Fruit fly (Drosophila melanogaster) whole organism, embryonic: ENCODE measurements around the gene CG13690.

Experiments
- Atf6 ChIP-seq: fragments of 200-800 bp; sonication (Bioruptor generic); IDR thresholded peaks from 2 replicates; pipeline ENCODE4 v1.3.6; 2022; ENCODE audit warnings: missing biosample characterization, missing genetic modification characterization
- B-H1 ChIP-seq: fragments of 200-800 bp; sonication (Bioruptor generic); IDR thresholded peaks from 3 replicates; pipeline ENCODE4 v1.3.6; 2022; ENCODE audit warnings: missing biosample characterization, missing genetic modification characterization
- B-H2 ChIP-seq: fragments of 200-800 bp; sonication (Bioruptor generic); optimal IDR thresholded peaks from 2 replicates; lab custom pipeline; 2018; ENCODE audit warnings: missing biosample characterization, mild to moderate bottlenecking, missing genetic modification characterization
- Bgb ChIP-seq: fragments of 200-800 bp; sonication (Bioruptor generic); IDR thresholded peaks from 2 replicates; pipeline ENCODE4 v1.3.6; 2022; ENCODE audit warnings: missing biosample characterization, missing genetic modification characterization; ENCODE audit not compliant: partially characterized antibody
- CG10147 ChIP-seq: fragments of 200-800 bp; sonication (Bioruptor generic); optimal IDR thresholded peaks from 2 replicates; lab custom pipeline; 2019; ENCODE audit warnings: missing biosample characterization, mild to moderate bottlenecking, missing genetic modification characterization, moderate library complexity
- CG10267 ChIP-seq: fragments of 200-800 bp; sonication (Bioruptor generic); optimal IDR thresholded peaks from 2 replicates; lab custom pipeline; 2018; ENCODE audit warnings: missing biosample characterization, mild to moderate bottlenecking, missing genetic modification characterization, moderate library complexity
- CG11560 ChIP-seq: fragments of 200-800 bp; sonication (Bioruptor generic); IDR thresholded peaks from 3 replicates; pipeline ENCODE4 v1.3.6; 2022; ENCODE audit warnings: missing biosample characterization, missing genetic modification characterization
- CG12071 ChIP-seq: fragments of 200-800 bp; sonication (Bioruptor generic); optimal IDR thresholded peaks from 3 replicates; lab custom pipeline; 2018; ENCODE audit warnings: missing biosample characterization, mild to moderate bottlenecking, missing genetic modification characterization
- CG12659 ChIP-seq: fragments of 200-800 bp; sonication (Bioruptor generic); optimal IDR thresholded peaks from 3 replicates; lab custom pipeline; 2017; ENCODE audit warnings: mild to moderate bottlenecking, missing biosample characterization, missing genetic modification reagents, missing genetic modification characterization
- CG12942 ChIP-seq: fragments of 200-800 bp; sonication (Bioruptor generic); optimal IDR thresholded peaks from 3 replicates; lab custom pipeline; 2016; ENCODE audit warnings: missing biosample characterization, missing genetic modification characterization
- CG13296 ChIP-seq: fragments of 200-800 bp; sonication (Bioruptor generic); optimal IDR thresholded peaks from 3 replicates; lab custom pipeline; 2018; ENCODE audit warnings: missing biosample characterization, mild to moderate bottlenecking, missing genetic modification characterization
- CG16863 ChIP-seq: fragments of 200-800 bp; sonication (Bioruptor generic); optimal IDR thresholded peaks from 3 replicates; lab custom pipeline; 2016; ENCODE audit warnings: missing biosample characterization, missing genetic modification characterization
- CG18619 ChIP-seq: fragments of 200-800 bp; sonication (Bioruptor generic); optimal IDR thresholded peaks from 3 replicates; lab custom pipeline; 2017; ENCODE audit warnings: missing biosample characterization, mild to moderate bottlenecking, missing genetic modification characterization
- CG32532 ChIP-seq: fragments of 200-800 bp; sonication (Bioruptor generic); IDR thresholded peaks from 2 replicates; pipeline ENCODE4 v1.3.6; 2022; ENCODE audit warnings: missing biosample characterization, missing genetic modification characterization
- CG32772 ChIP-seq: fragments of 200-800 bp; sonication (Bioruptor generic); IDR thresholded peaks from 2 replicates; pipeline ENCODE4 v1.3.6; 2022; ENCODE audit warnings: missing biosample characterization, missing genetic modification characterization
- CG3281 ChIP-seq: fragments of 200-800 bp; sonication (Bioruptor generic); optimal IDR thresholded peaks from 3 replicates; lab custom pipeline; 2017; ENCODE audit warnings: missing biosample characterization, mild to moderate bottlenecking, missing genetic modification characterization
- CG43689 ChIP-seq: fragments of 200-800 bp; sonication (Bioruptor generic); IDR thresholded peaks from 2 replicates; pipeline ENCODE4 v1.3.6; 2022; ENCODE audit warnings: missing biosample characterization, missing genetic modification characterization
- CG4424 ChIP-seq: fragments of 200-800 bp; sonication (Bioruptor generic); optimal IDR thresholded peaks from 3 replicates; lab custom pipeline; 2016; ENCODE audit warnings: missing biosample characterization, missing genetic modification characterization
- CG5180 ChIP-seq: fragments of 200-800 bp; sonication (Bioruptor generic); optimal IDR thresholded peaks from 3 replicates; lab custom pipeline; 2017; ENCODE audit warnings: missing biosample characterization, missing genetic modification characterization, mild to moderate bottlenecking, moderate library complexity, missing genetic modification reagents
- CG6254 ChIP-seq: fragments of 200-800 bp; sonication (Bioruptor generic); optimal IDR thresholded peaks from 3 replicates; lab custom pipeline; 2017; ENCODE audit warnings: mild to moderate bottlenecking, missing biosample characterization, missing genetic modification reagents, missing genetic modification characterization
- CG7556 ChIP-seq: fragments of 200-800 bp; sonication (Bioruptor generic); optimal IDR thresholded peaks from 2 replicates; lab custom pipeline; 2017; ENCODE audit warnings: missing biosample characterization, mild to moderate bottlenecking, missing genetic modification characterization
- CG7987 ChIP-seq: fragments of 200-800 bp; sonication (Bioruptor generic); optimal IDR thresholded peaks from 2 replicates; lab custom pipeline; 2018; ENCODE audit warnings: missing biosample characterization, mild to moderate bottlenecking, missing genetic modification characterization, moderate library complexity
- CG8089 ChIP-seq: fragments of 200-800 bp; sonication (Bioruptor generic); optimal IDR thresholded peaks from 3 replicates; lab custom pipeline; 2016; ENCODE audit warnings: missing biosample characterization, missing genetic modification characterization
- CG8281 ChIP-seq: fragments of 200-800 bp; sonication (Bioruptor generic); optimal IDR thresholded peaks from 2 replicates; lab custom pipeline; 2018; ENCODE audit warnings: missing biosample characterization, mild to moderate bottlenecking, missing genetic modification characterization, moderate library complexity
- CG8478 ChIP-seq: fragments of >200 bp; optimal IDR thresholded peaks from 2 replicates; lab custom pipeline; 2018
- CrebB ChIP-seq: fragments of 200-800 bp; sonication (Bioruptor generic); optimal IDR thresholded peaks from 3 replicates; lab custom pipeline; 2018; ENCODE audit warnings: missing biosample characterization, mild to moderate bottlenecking, missing genetic modification characterization
- D19A ChIP-seq: fragments of 200-800 bp; optimal IDR thresholded peaks from 3 replicates; lab custom pipeline; 2019; ENCODE audit warnings: missing biosample characterization, mild to moderate bottlenecking, missing genetic modification characterization, moderate library complexity
- Dref ChIP-seq: fragments of 200-800 bp; sonication (Bioruptor generic); IDR thresholded peaks from 2 replicates; pipeline ENCODE4 v1.3.6; 2022; ENCODE audit warnings: missing biosample characterization, missing genetic modification characterization
- E2f2 ChIP-seq: fragments of 200-800 bp; sonication (Bioruptor generic); IDR thresholded peaks from 2 replicates; pipeline ENCODE4 v1.3.6; 2022; ENCODE audit warnings: missing biosample characterization, missing genetic modification characterization
- H2.0 ChIP-seq: fragments of 200-800 bp; sonication (Bioruptor generic); IDR thresholded peaks from 2 replicates; pipeline ENCODE4 v1.3.6; 2022; ENCODE audit warnings: missing biosample characterization, missing genetic modification characterization
- HLH3B ChIP-seq: fragments of 200-800 bp; sonication (Bioruptor generic); IDR thresholded peaks from 2 replicates; pipeline ENCODE4 v1.3.6; 2022; ENCODE audit warnings: missing biosample characterization, missing genetic modification characterization
- Hr39 ChIP-seq: fragments of >200 bp; optimal IDR thresholded peaks from 2 replicates; lab custom pipeline; 2017
- Rx ChIP-seq: fragments of 200-800 bp; sonication (Bioruptor generic); IDR thresholded peaks from 2 replicates; pipeline ENCODE4 v1.3.6; 2022; ENCODE audit warnings: missing biosample characterization, missing genetic modification characterization
- Side ChIP-seq: fragments of 200-800 bp; sonication (Bioruptor generic); optimal IDR thresholded peaks from 2 replicates; lab custom pipeline; 2016; ENCODE audit warnings: missing biosample characterization, missing genetic modification characterization
- YL-1 ChIP-seq: fragments of 200-800 bp; sonication (Bioruptor generic); optimal IDR thresholded peaks from 3 replicates; lab custom pipeline; 2017; ENCODE audit warnings: missing biosample characterization, mild to moderate bottlenecking, missing genetic modification characterization
- ab ChIP-seq: fragments of 200-800 bp; sonication (Bioruptor generic); optimal IDR thresholded peaks from 2 replicates; lab custom pipeline; 2016; ENCODE audit warnings: missing biosample characterization, missing genetic modification characterization
- abd-A ChIP-seq: fragments of 200-800 bp; sonication (Bioruptor generic); optimal IDR thresholded peaks from 3 replicates; lab custom pipeline; 2019; ENCODE audit warnings: missing biosample characterization, mild to moderate bottlenecking, missing genetic modification characterization, moderate library complexity
- cas ChIP-seq: fragments of 200-800 bp; sonication (Bioruptor generic); IDR thresholded peaks from 2 replicates; pipeline ENCODE4 v1.3.6; 2022; ENCODE audit warnings: missing biosample characterization, missing genetic modification characterization
- chm ChIP-seq: fragments of 200-800 bp; sonication (Bioruptor generic); IDR thresholded peaks from 2 replicates; pipeline ENCODE4 v1.3.6; 2022; ENCODE audit warnings: missing biosample characterization, missing genetic modification characterization
- corto ChIP-seq: fragments of 200-800 bp; sonication (Bioruptor generic); optimal IDR thresholded peaks from 2 replicates; lab custom pipeline; 2016; ENCODE audit warnings: missing biosample characterization, mild to moderate bottlenecking, missing genetic modification characterization, moderate library complexity
- crc ChIP-seq: fragments of 200-800 bp; sonication (Bioruptor generic); optimal IDR thresholded peaks from 2 replicates; lab custom pipeline; 2016; ENCODE audit warnings: missing biosample characterization, missing genetic modification characterization
- kah ChIP-seq: fragments of 200-800 bp; sonication (Bioruptor generic); optimal IDR thresholded peaks from 2 replicates; lab custom pipeline; 2018; ENCODE audit warnings: missing biosample characterization, mild to moderate bottlenecking, missing genetic modification characterization
- nerfin-1 ChIP-seq: fragments of 200-800 bp; sonication (Bioruptor generic); optimal IDR thresholded peaks from 3 replicates; lab custom pipeline; 2019; ENCODE audit warnings: missing biosample characterization, mild to moderate bottlenecking, missing genetic modification characterization, moderate library complexity
- otp ChIP-seq: fragments of 200-800 bp; sonication (Bioruptor generic); IDR thresholded peaks from 3 replicates; pipeline ENCODE4, ENCODE4 v1.3.6; 2022; ENCODE audit warnings: missing biosample characterization, missing genetic modification characterization
- pnt ChIP-seq: fragments of 200-800 bp; sonication (Bioruptor generic); optimal IDR thresholded peaks from 3 replicates; lab custom pipeline; 2016; ENCODE audit warnings: missing biosample characterization, missing genetic modification characterization
- row ChIP-seq: fragments of 200-800 bp; sonication (Bioruptor generic); IDR thresholded peaks from 3 replicates; pipeline ENCODE4 v1.3.6; 2022; ENCODE audit warnings: missing biosample characterization, missing genetic modification characterization
- run ChIP-seq: fragments of 200-800 bp; sonication (Bioruptor generic); optimal IDR thresholded peaks from 3 replicates; lab custom pipeline; 2018; ENCODE audit warnings: missing biosample characterization, mild to moderate bottlenecking, missing genetic modification characterization
- ssp ChIP-seq: fragments of 200-800 bp; sonication (Bioruptor generic); IDR thresholded peaks from 2 replicates; pipeline ENCODE4 v1.3.6; 2022; ENCODE audit warnings: missing biosample characterization, missing genetic modification characterization
- toy ChIP-seq: fragments of 200-800 bp; sonication (Bioruptor generic); IDR thresholded peaks from 2 replicates; pipeline ENCODE4 v1.3.6; 2022; ENCODE audit warnings: missing biosample characterization, missing genetic modification characterization
- vfl ChIP-seq: fragments of 200-800 bp; sonication (Bioruptor generic); optimal IDR thresholded peaks from 2 replicates; lab custom pipeline; 2016; ENCODE audit warnings: missing biosample characterization, missing genetic modification characterization

CG13690 gene

DNA sequence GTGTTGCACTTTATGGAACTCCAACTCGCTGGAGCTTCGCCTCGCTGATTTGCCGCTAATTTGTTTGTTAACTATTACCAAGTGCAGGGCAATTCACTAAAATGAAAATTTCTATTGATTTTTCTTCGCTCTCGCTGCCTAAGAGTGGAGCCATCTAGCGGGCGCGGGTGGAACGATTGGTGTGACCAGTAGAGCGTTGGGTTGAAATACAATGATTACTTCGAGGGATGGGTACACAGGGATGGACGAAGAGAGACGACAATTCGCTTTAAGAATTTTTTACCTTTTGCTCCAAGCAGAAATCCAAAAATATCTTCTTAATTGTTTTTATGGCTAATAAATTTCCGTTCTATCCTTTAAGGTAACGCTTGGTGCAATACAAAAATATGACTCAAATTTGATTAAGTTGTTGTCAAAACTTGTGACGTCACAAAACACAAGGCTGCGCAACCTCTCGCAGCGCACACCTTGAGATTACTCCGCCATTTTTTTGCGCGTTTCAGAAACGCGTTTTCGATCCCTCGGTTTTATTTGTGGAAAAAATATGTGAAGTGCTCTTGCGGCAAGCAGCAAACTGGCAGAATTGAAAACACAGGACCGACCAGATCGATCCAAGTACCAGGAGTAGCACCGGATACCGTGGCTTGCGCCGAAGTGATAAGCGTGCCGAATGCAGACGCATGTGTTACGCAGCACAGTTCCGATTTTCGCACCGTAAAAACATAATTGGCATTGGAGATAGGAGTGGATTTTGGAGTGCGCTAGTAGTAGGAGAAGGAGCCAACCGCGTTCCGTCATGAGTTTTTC, 4.7 kb downstream of the CG13690 start, which contains the start of the genes AP-2alpha and ebi (continued):
- TF ChIP-seq kah (GFP tag; lab: Kevin White, UChicago) (no peak), CG3281 (peak; percentile 74), nerfin-1 (peak; percentile 78), CG10147 (peak; percentile 73), CG10267 (tag; lab: Kevin White, UChicago) (peak; percentile 78), CG18619 (GFP tag; lab: Kevin White, UChicago) (peak; percentile 87), ssp (GFP tag; lab: Robert Waterston, UW) (peak; percentile 84), CG32532 (peak; percentile 85), crc (GFP tag; lab: Kevin White, UChicago) (peak; percentile 61), CG32772 (peak; percentile 91), Side (GFP tag; lab: Kevin White, UChicago) (peak; percentile 89), CG12942 (GFP tag; lab: Kevin White, UChicago) (peak; percentile 88), B-H2 (GFP tag; lab: Kevin White, UChicago) (peak; percentile 83), CG7556 (GFP tag; lab: Kevin White, UChicago) (peak; percentile 78), CG4424 (GFP tag; lab: Kevin White, UChicago) (peak; percentile 92), CG43689 (GFP tag; lab: Robert Waterston, UW) (peak; percentile 63; the same call in 1 of the 2 replicates), corto (GFP tag; lab: Kevin White, UChicago) (no peak), abd-A (tag; lab: Kevin White, UChicago) (no peak), H2.0 (GFP tag; lab: Robert Waterston, UW) (peak; percentile 77; the same call in 1 of the 2 replicates), run (no peak), CG8089 (GFP tag; lab: Kevin White, UChicago) (peak; percentile 91), Rx (GFP tag; lab: Robert Waterston, UW) (peak; percentile 61; the same call in 1 of the 2 replicates), otp (GFP tag; lab: Robert Waterston, UW) (peak; percentile 78), CG5180 (GFP tag; lab: Kevin White, UChicago) (peak; percentile 39), CrebB (peak; percentile 68), HLH3B (peak; percentile 74), B-H1 (GFP tag; lab: Robert Waterston, UW) (peak; percentile 70; the same call in 2 of the 3 replicates), chm (peak; percentile 78), Hr39 (no peak), toy (GFP tag; lab: Robert Waterston, UW) (no peak), vfl (peak; percentile 84), CG13296 (GFP tag; lab: Kevin White, UChicago) (peak; percentile 54), CG8478 (lab: Kevin White, UChicago) (no peak), E2f2 (peak; percentile 71), Bgb (GFP tag; lab: Robert Waterston, UW) (no peak), CG8281 (tag; lab: Kevin White, UChicago) (peak; percentile 50), CG6254 (GFP tag; lab: Kevin White, UChicago) (no peak), CG12659 (GFP tag; lab: Kevin White, UChicago) (peak; percentile 95), CG11560 (tag; lab: Robert Waterston, UW) (peak; percentile 82), cas (GFP tag; lab: Robert Waterston, UW) (peak; percentile 75; the same call in 1 of the 2 replicates), Atf6 (peak; percentile 85), CG7987 (GFP tag; lab: Kevin White, UChicago) (no peak), ab (GFP tag; lab: Kevin White, UChicago) (peak; percentile 79), D19A (tag; lab: Kevin White, UChicago) (peak; percentile 67), Dref (peak; percentile 35; the same call in 1 of the 2 replicates), CG16863 (peak; percentile 93), row (GFP tag; lab: Robert Waterston, UW) (peak; percentile 98), CG12071 (no peak), YL-1 (GFP tag; lab: Kevin White, UChicago) (peak; percentile 91), pnt (GFP tag; lab: Kevin White, UChicago) (peak; percentile 95)
